Worm (Caenorhabditis elegans) whole organism, L1 larva: Measurements from ENCODE around the gene cutl-22.

ENCODE experiments used
- C34B4.2 ChIP-seq: sonication (generic microtip); optimal IDR thresholded peaks from 2 replicates; lab custom pipeline; 2017; ENCODE audit warnings: mild to moderate bottlenecking, missing genetic modification characterization, missing compliant biosample characterization
- F16B12.6 ChIP-seq: fragments of 150-350 bp; optimal IDR thresholded peaks from 2 replicates; lab custom pipeline; 2014; ENCODE audit warnings: missing biosample characterization, missing genetic modification characterization
- Y116A8C.19 ChIP-seq: sonication (generic microtip); optimal IDR thresholded peaks from 2 replicates; lab custom pipeline; 2016; ENCODE audit warnings: missing compliant biosample characterization, missing genetic modification characterization, borderline replicate concordance
- aha-1 ChIP-seq: fragments of 150-350 bp; optimal IDR thresholded peaks from 2 replicates; lab custom pipeline; 2014; ENCODE audit warnings: missing biosample characterization, missing genetic modification characterization
- aly-2 ChIP-seq: fragments of 150-350 bp; optimal IDR thresholded peaks from 2 replicates; lab custom pipeline; 2014; ENCODE audit warnings: missing biosample characterization, missing genetic modification characterization
- ama-1 ChIP-seq: fragments of 150-350 bp; optimal IDR thresholded peaks from 2 replicates; lab custom pipeline; 2014
- blmp-1 ChIP-seq: fragments of 150-350 bp; optimal IDR thresholded peaks from 2 replicates; lab custom pipeline; 2014; ENCODE audit warnings: missing biosample characterization, missing genetic modification characterization
- ceh-8 ChIP-seq: fragments of 200-800 bp; sonication (Bioruptor generic); optimal IDR thresholded peaks from 2 replicates; lab custom pipeline; 2018; ENCODE audit warnings: mild to moderate bottlenecking, missing genetic modification characterization, moderate library complexity, missing compliant biosample characterization
- ceh-82 ChIP-seq, 3 experiments: fragments of 150-350 bp in 1 of 3; sonication (generic microtip) in 2 of 3; optimal IDR thresholded peaks; 2 replicates each; lab custom pipeline; 2014 to 2017; ENCODE audit warnings: missing biosample characterization in 3 of 3, missing genetic modification characterization in 3 of 3
- ceh-88 ChIP-seq: fragments of 200-800 bp; sonication (Bioruptor generic); IDR thresholded peaks from 2 replicates; pipeline ENCODE4 v1.3.6; 2022; ENCODE audit warnings: missing genetic modification characterization, missing compliant biosample characterization
- dpl-1 ChIP-seq, 3 experiments: fragments of 150-350 bp in 2 of 3; sonication (generic microtip) in 1 of 3; optimal IDR thresholded peaks; 2 replicates each; lab custom pipeline; 2014 to 2017; ENCODE audit warnings: missing biosample characterization in 3 of 3, missing genetic modification characterization in 3 of 3, missing genetic modification reagents in 3 of 3
- dsc-1 ChIP-seq: sonication (generic microtip); optimal IDR thresholded peaks from 2 replicates; lab custom pipeline; 2016; ENCODE audit warnings: mild to moderate bottlenecking, missing genetic modification characterization, missing compliant biosample characterization
- efl-1 ChIP-seq, 4 experiments: fragments of 150-350 bp; optimal IDR thresholded peaks in 3 of 4; peaks in 1 of 4; 1 replicate in 1 of 4; 2 replicates in 3 of 4; lab custom pipeline; 2014; ENCODE audit warnings: missing biosample characterization in 2 of 4, missing genetic modification characterization in 2 of 4, missing genetic modification reagents in 2 of 4
- egl-13 ChIP-seq: sonication (generic microtip); optimal IDR thresholded peaks from 2 replicates; lab custom pipeline; 2016; ENCODE audit warnings: missing genotype, missing genetic modification reagents, missing genetic modification characterization, missing compliant biosample characterization
- egl-27 ChIP-seq, 2 experiments: fragments of 150-350 bp in 1 of 2; sonication (generic microtip); optimal IDR thresholded peaks; 3 replicates each; lab custom pipeline; 2017 to 2018; ENCODE audit warnings: missing biosample characterization in 2 of 2, missing genetic modification characterization in 2 of 2, missing genetic modification reagents in 2 of 2
- elt-2 ChIP-seq: sonication (generic microtip); optimal IDR thresholded peaks from 2 replicates; lab custom pipeline; 2016; ENCODE audit warnings: missing genetic modification characterization, mild to moderate bottlenecking, inconsistent platforms, missing compliant biosample characterization, missing genetic modification reagents
- elt-3 ChIP-seq, 6 experiments: fragments of 150-350 bp in 1 of 6; sonication (generic microtip); optimal IDR thresholded peaks; 2 replicates each; lab custom pipeline; 2017 to 2018; ENCODE audit warnings: missing biosample characterization in 6 of 6, missing genetic modification characterization in 6 of 6, inconsistent platforms in 1 of 6
- fkh-8 ChIP-seq: sonication (generic microtip); optimal IDR thresholded peaks from 2 replicates; lab custom pipeline; 2016; ENCODE audit warnings: mild to moderate bottlenecking, missing genetic modification characterization, missing compliant biosample characterization
- fos-1 ChIP-seq: fragments of 150-350 bp; optimal IDR thresholded peaks from 2 replicates; lab custom pipeline; 2014; ENCODE audit warnings: missing biosample characterization, missing genetic modification characterization
- grh-1 ChIP-seq: fragments of 200-800 bp; sonication (Bioruptor generic); IDR thresholded peaks from 2 replicates; pipeline ENCODE4 v1.3.6; 2022; ENCODE audit warnings: missing genetic modification reagents, missing genetic modification characterization, missing compliant biosample characterization
- lin-14 ChIP-seq: fragments of 200-800 bp; sonication (Bioruptor generic); optimal IDR thresholded peaks from 2 replicates; lab custom pipeline; 2018; ENCODE audit warnings: mild to moderate bottlenecking, missing genetic modification characterization, moderate library complexity, missing compliant biosample characterization
- lin-39 ChIP-seq: fragments of 150-350 bp; optimal IDR thresholded peaks from 2 replicates; lab custom pipeline; 2014; ENCODE audit warnings: missing biosample characterization, missing genetic modification reagents, missing genetic modification characterization
- lir-3 ChIP-seq: sonication (generic microtip); optimal IDR thresholded peaks from 2 replicates; lab custom pipeline; 2016; ENCODE audit warnings: mild to moderate bottlenecking, missing genetic modification characterization, moderate library complexity, missing compliant biosample characterization; ENCODE audit not compliant: poor library complexity
- lsy-2 ChIP-seq, 2 experiments: fragments of 150-350 bp; optimal IDR thresholded peaks; 2 replicates each; lab custom pipeline; 2014; ENCODE audit warnings: missing biosample characterization in 2 of 2, missing genetic modification characterization in 2 of 2
- mab-9 ChIP-seq: fragments of 200-800 bp; sonication (Bioruptor generic); IDR thresholded peaks from 2 replicates; pipeline ENCODE4 v1.3.6; 2022; ENCODE audit warnings: missing genetic modification reagents, missing genetic modification characterization, missing compliant biosample characterization
- mdl-1 ChIP-seq, 2 experiments: fragments of 150-350 bp; optimal IDR thresholded peaks; 2 replicates each; lab custom pipeline; 2014 to 2017; ENCODE audit warnings: missing biosample characterization in 2 of 2, missing genetic modification characterization in 2 of 2, inconsistent platforms in 1 of 2
- nhr-11 ChIP-seq: fragments of 150-350 bp; optimal IDR thresholded peaks from 2 replicates; lab custom pipeline; 2014; ENCODE audit warnings: missing biosample characterization, missing genetic modification characterization
- nhr-12 ChIP-seq: sonication (generic microtip); optimal IDR thresholded peaks from 2 replicates; lab custom pipeline; 2017; ENCODE audit warnings: missing biosample characterization, missing genetic modification characterization
- nhr-20 ChIP-seq: sonication (generic microtip); optimal IDR thresholded peaks from 2 replicates; lab custom pipeline; 2016; ENCODE audit warnings: mild to moderate bottlenecking, missing genetic modification characterization, missing compliant biosample characterization
- nhr-237 ChIP-seq: fragments of 150-350 bp; optimal IDR thresholded peaks from 2 replicates; lab custom pipeline; 2014; ENCODE audit warnings: missing biosample characterization, missing genetic modification characterization
- nhr-28 ChIP-seq: fragments of 150-350 bp; optimal IDR thresholded peaks from 2 replicates; lab custom pipeline; 2014; ENCODE audit warnings: missing biosample characterization, missing genetic modification characterization
- nhr-76 ChIP-seq: sonication (generic microtip); optimal IDR thresholded peaks from 2 replicates; lab custom pipeline; 2017; ENCODE audit warnings: missing biosample characterization, missing genetic modification characterization
- nhr-77 ChIP-seq: fragments of 150-350 bp; optimal IDR thresholded peaks from 2 replicates; lab custom pipeline; 2014; ENCODE audit warnings: missing biosample characterization, missing genetic modification characterization
- nhr-84 ChIP-seq: sonication (generic microtip); optimal IDR thresholded peaks from 2 replicates; lab custom pipeline; 2017; ENCODE audit warnings: missing biosample characterization, missing genetic modification characterization
- nhr-85 ChIP-seq: sonication (generic microtip); peaks from one replicate; lab custom pipeline; 2016; ENCODE audit warnings: missing genetic modification characterization, inconsistent platforms, missing compliant biosample characterization
- nhr-90 ChIP-seq: sonication (generic microtip); optimal IDR thresholded peaks from 2 replicates; lab custom pipeline; 2016; ENCODE audit warnings: mild to moderate bottlenecking, missing genetic modification characterization, missing compliant biosample characterization; ENCODE audit not compliant: poor library complexity
- pax-3 ChIP-seq: fragments of 200-800 bp; sonication (Bioruptor generic); optimal IDR thresholded peaks from 2 replicates; lab custom pipeline; 2018; ENCODE audit warnings: mild to moderate bottlenecking, missing genetic modification characterization, moderate library complexity, missing compliant biosample characterization
- pqm-1 ChIP-seq: sonication (generic microtip); optimal IDR thresholded peaks from 3 replicates; lab custom pipeline; 2017; ENCODE audit warnings: missing biosample characterization, missing genetic modification characterization
- snpc-4 ChIP-seq: fragments of 150-350 bp; optimal IDR thresholded peaks from 2 replicates; lab custom pipeline; 2014; ENCODE audit warnings: missing biosample characterization, missing genetic modification characterization
- snu-23 ChIP-seq: sonication (generic microtip); optimal IDR thresholded peaks from 2 replicates; lab custom pipeline; 2016; ENCODE audit warnings: missing genetic modification characterization, missing compliant biosample characterization
- swsn-7 ChIP-seq: sonication (generic microtip); optimal IDR thresholded peaks from 2 replicates; lab custom pipeline; 2016; ENCODE audit warnings: missing genetic modification characterization, missing compliant biosample characterization
- tbx-2 ChIP-seq: sonication (generic microtip); optimal IDR thresholded peaks from 2 replicates; lab custom pipeline; 2016; ENCODE audit warnings: missing genetic modification characterization, missing compliant biosample characterization
- unc-130 ChIP-seq: fragments of 150-350 bp; optimal IDR thresholded peaks from 2 replicates; lab custom pipeline; 2017; ENCODE audit warnings: missing biosample characterization, missing genetic modification characterization, inconsistent platforms
- unc-62 ChIP-seq: fragments of 150-350 bp; optimal IDR thresholded peaks from 2 replicates; lab custom pipeline; 2014; ENCODE audit warnings: missing biosample characterization, missing genetic modification reagents, missing genetic modification characterization
- unc-86 ChIP-seq: sonication (generic microtip); optimal IDR thresholded peaks from 2 replicates; lab custom pipeline; 2016; ENCODE audit warnings: missing genetic modification characterization, missing compliant biosample characterization
- vab-15 ChIP-seq: sonication (generic microtip); optimal IDR thresholded peaks from 2 replicates; lab custom pipeline; 2017; ENCODE audit warnings: missing genotype, mild to moderate bottlenecking, missing genetic modification characterization, missing compliant biosample characterization
- xbp-1 ChIP-seq: sonication (generic microtip); optimal IDR thresholded peaks from 2 replicates; lab custom pipeline; 2016; ENCODE audit warnings: missing genetic modification characterization, missing compliant biosample characterization
- zip-4 ChIP-seq: fragments of 200-800 bp; sonication (Bioruptor generic); optimal IDR thresholded peaks from 2 replicates; lab custom pipeline; 2018; ENCODE audit warnings: mild to moderate bottlenecking, missing genetic modification characterization, moderate library complexity, missing compliant biosample characterization
- ztf-11 ChIP-seq, 2 experiments: sonication (generic microtip); optimal IDR thresholded peaks; 2 replicates each; lab custom pipeline; 2016 to 2017; ENCODE audit warnings: missing genetic modification characterization in 2 of 2, missing biosample characterization in 1 of 2, missing compliant biosample characterization in 1 of 2
- ztf-4 ChIP-seq: fragments of 150-350 bp; optimal IDR thresholded peaks from 2 replicates; lab custom pipeline; 2014; ENCODE audit warnings: missing biosample characterization, missing genetic modification characterization

Gene cutl-22

DNA sequence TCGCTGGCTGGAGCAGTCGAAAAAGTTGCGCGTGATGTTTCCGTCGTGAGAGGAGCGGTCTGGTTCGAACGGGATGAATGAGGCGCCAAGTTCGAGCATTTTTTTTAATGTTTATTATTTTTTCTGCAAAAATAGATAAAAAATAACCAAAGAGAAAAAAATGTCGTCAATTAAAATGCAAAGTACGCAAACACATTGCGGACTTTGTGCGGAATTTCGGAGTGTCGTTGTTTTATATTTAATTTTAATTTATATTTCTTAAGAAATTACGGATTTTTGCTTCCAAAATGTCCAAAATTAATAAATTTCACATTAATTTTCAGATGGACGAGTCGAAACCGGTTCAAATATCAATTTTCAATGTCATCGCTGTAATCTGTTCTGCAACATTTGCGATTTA, 54.5 kb downstream of the cutl-22 start, which contains the start of the genes wrb-1 and Y50D4A.4 (continued):
- no peak for TF ChIP-seq mab-9
- no peak for TF ChIP-seq pqm-1 (tag; lab: Kevin White, UChicago)
- peak; percentile 10 for TF ChIP-seq aly-2 (tag; lab: Kevin White, UChicago)
- no peak for TF ChIP-seq egl-27 (tag; optimal IDR thresholded peaks at IDR 0.05; lab: Kevin White, UChicago)
- TF ChIP-seq ceh-8 (GFP tag; lab: Kevin White, UChicago): no peak
- TF ChIP-seq ztf-4 (tag; lab: Kevin White, UChicago): no peak
- TF ChIP-seq nhr-84: no peak
- no peak for TF ChIP-seq pax-3 (tag; lab: Kevin White, UChicago)
- TF ChIP-seq lsy-2 (tag; optimal IDR thresholded peaks at IDR 0.05; lab: Kevin White, UChicago): peak; percentile 80 to 85
- TF ChIP-seq xbp-1 (tag; lab: Kevin White, UChicago): peak; percentile 85
- peak; percentile 46 for TF ChIP-seq lin-39 (tag; lab: Kevin White, UChicago)
- TF ChIP-seq fkh-8 (tag; lab: Kevin White, UChicago): peak; percentile 16
- no peak for TF ChIP-seq unc-62 (GFP tag; lab: Kevin White, UChicago)
- no peak for TF ChIP-seq vab-15 (tag; lab: Kevin White, UChicago)
- TF ChIP-seq nhr-85: no peak
- no peak for TF ChIP-seq lir-3 (tag; lab: Kevin White, UChicago)
- TF ChIP-seq ceh-82 (tag; optimal IDR thresholded peaks at IDR 0.05; lab: Kevin White, UChicago): peak; percentile 52 to 71 (median 70)
- TF ChIP-seq elt-3 (tag; optimal IDR thresholded peaks at IDR 0.05; lab: Kevin White, UChicago): peak in 2 of 6 experiments; percentile 41 to 72
- TF ChIP-seq nhr-12 (tag; lab: Kevin White, UChicago): no peak
- no peak for TF ChIP-seq nhr-76 (tag; lab: Kevin White, UChicago)
- TF ChIP-seq efl-1 (optimal IDR thresholded peaks at IDR 0.05; lab: Kevin White, UChicago): peak; percentile 57 to 79
- peak; percentile 81 to 96 for TF ChIP-seq efl-1 (GFP tag; optimal IDR thresholded peaks at IDR 0.05 in 1 of 2; lab: Kevin White, UChicago)
- no peak for TF ChIP-seq nhr-28 (tag; lab: Kevin White, UChicago)
- peak; percentile 75 for TF ChIP-seq tbx-2 (tag; lab: Kevin White, UChicago)
- peak; percentile 95 for TF ChIP-seq unc-130 (tag; lab: Kevin White, UChicago)
- no peak for TF ChIP-seq grh-1 (GFP tag; lab: Robert Waterston, UW)
- TF ChIP-seq dsc-1: peak; percentile 75
- TF ChIP-seq F16B12.6 (tag; lab: Kevin White, UChicago): peak; percentile 93
- no peak for TF ChIP-seq Y116A8C.19 (tag; lab: Kevin White, UChicago)
- TF ChIP-seq nhr-77 (tag; lab: Kevin White, UChicago): no peak
- TF ChIP-seq lin-14 (GFP tag; lab: Kevin White, UChicago): no peak
- TF ChIP-seq nhr-90 (tag; lab: Kevin White, UChicago): peak; percentile 71
- TF ChIP-seq blmp-1: peak; percentile 70
- no peak for TF ChIP-seq mdl-1 (tag; optimal IDR thresholded peaks at IDR 0.05; lab: Kevin White, UChicago)
- peak; percentile 73 for TF ChIP-seq snpc-4 (tag; lab: Kevin White, UChicago)
- peak; percentile 49 for TF ChIP-seq unc-86
- TF ChIP-seq aha-1: no peak
- peak; percentile 87 for TF ChIP-seq snu-23 (GFP tag; lab: Kevin White, UChicago)
- peak; percentile 68 to 83 (median 77) for TF ChIP-seq dpl-1 (GFP tag; optimal IDR thresholded peaks at IDR 0.05; lab: Kevin White, UChicago)
- no peak for TF ChIP-seq elt-2 (tag; lab: Kevin White, UChicago)
- no peak for TF ChIP-seq C34B4.2
- TF ChIP-seq ceh-88 (GFP tag; lab: Robert Waterston, UW): no peak
- TF ChIP-seq swsn-7: peak; percentile 82
- TF ChIP-seq egl-13 (tag; lab: Kevin White, UChicago): peak; percentile 64
- no peak for TF ChIP-seq zip-4 (GFP tag; lab: Kevin White, UChicago)
- no peak for TF ChIP-seq nhr-11 (tag; lab: Kevin White, UChicago)
- TF ChIP-seq nhr-20 (tag; lab: Kevin White, UChicago): peak; percentile 83
- TF ChIP-seq ztf-11 (tag; optimal IDR thresholded peaks at IDR 0.05; lab: Kevin White, UChicago): peak in 1 of 2 experiments; percentile 22
- no peak for TF ChIP-seq ama-1 (lab: Kevin White, UChicago)
- no peak for TF ChIP-seq fos-1
- no peak for TF ChIP-seq nhr-237 (tag; lab: Kevin White, UChicago)
